Worm (Caenorhabditis elegans) whole organism, L3 larva: ENCODE measurements around the gene Y82E9BL.12.

Source experiments
- R02D3.7 ChIP-seq: fragments of 150-350 bp; optimal IDR thresholded peaks from 2 replicates; lab custom pipeline; 2014; ENCODE audit warnings: missing biosample characterization, missing genetic modification characterization
- aly-2 ChIP-seq: fragments of 150-350 bp; optimal IDR thresholded peaks from 2 replicates; lab custom pipeline; 2014; ENCODE audit warnings: missing biosample characterization, missing genetic modification characterization
- ceh-28 ChIP-seq: fragments of 150-350 bp; optimal IDR thresholded peaks from 2 replicates; lab custom pipeline; 2014; ENCODE audit warnings: missing biosample characterization, missing genetic modification reagents, missing genetic modification characterization
- elt-3 ChIP-seq, 3 experiments: fragments of 150-350 bp in 1 of 3; sonication (generic microtip) in 2 of 3; optimal IDR thresholded peaks; 2 replicates in 2 of 3; 4 replicates in 1 of 3; lab custom pipeline; 2014 to 2017; ENCODE audit warnings: missing biosample characterization in 3 of 3, missing genetic modification characterization in 3 of 3
- lin-39 ChIP-seq: fragments of 150-350 bp; optimal IDR thresholded peaks from 2 replicates; lab custom pipeline; 2018; ENCODE audit warnings: missing biosample characterization, missing genetic modification reagents, missing genetic modification characterization
- nhr-67 ChIP-seq: fragments of 150-350 bp; optimal IDR thresholded peaks from 2 replicates; lab custom pipeline; 2014; ENCODE audit warnings: missing biosample characterization, missing genetic modification characterization
- unc-62 ChIP-seq: fragments of 150-350 bp; sonication (generic microtip); optimal IDR thresholded peaks from 4 replicates; lab custom pipeline; 2014; ENCODE audit warnings: missing biosample characterization, missing genetic modification reagents, missing genetic modification characterization
- zag-1 ChIP-seq: fragments of 150-350 bp; optimal IDR thresholded peaks from 2 replicates; lab custom pipeline; 2014; ENCODE audit warnings: missing biosample characterization, missing genetic modification characterization

DNA sequence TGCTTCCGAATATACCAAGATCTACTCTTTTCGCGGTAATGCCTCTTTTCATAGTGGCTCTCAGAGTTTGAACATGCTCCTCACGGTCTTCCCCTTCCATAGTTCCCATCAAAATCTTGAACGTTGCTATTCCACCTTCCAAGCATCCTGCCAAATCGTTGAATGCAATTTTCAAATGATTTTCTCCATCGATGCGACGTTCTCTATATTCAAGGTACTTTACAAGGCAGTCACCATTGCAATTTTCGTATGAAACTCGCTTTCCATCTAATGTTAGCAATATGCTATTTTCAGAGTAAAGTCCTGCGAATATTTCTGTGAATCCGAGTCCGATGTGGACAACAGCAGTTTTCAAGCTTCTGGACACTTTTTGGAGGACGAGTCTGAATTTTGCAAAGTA lies 5.3 kb downstream of the Y82E9BL.12 start:
- TF ChIP-seq lin-39 (tag; lab: Kevin White, UChicago) (no peak), aly-2 (tag; lab: Kevin White, UChicago) (no peak), R02D3.7 (tag; lab: Kevin White, UChicago) (no peak), zag-1 (tag; lab: Kevin White, UChicago) (no peak), ceh-28 (tag; lab: Kevin White, UChicago) (no peak), unc-62 (GFP tag; lab: Kevin White, UChicago) (no peak), elt-3 (tag; optimal IDR thresholded peaks at IDR 0.05; lab: Kevin White, UChicago) (no peak), nhr-67 (no peak)
